Worm (Caenorhabditis elegans) whole organism, mixed stage, embryonic: ENCODE data around the gene K06H7.7.

Experiments used
- bed-3 ChIP-seq: fragments of 200-800 bp; sonication (Bioruptor generic); optimal IDR thresholded peaks from 3 replicates; lab custom pipeline; 2018; ENCODE audit warnings: mild to moderate bottlenecking, missing genetic modification characterization, moderate library complexity, missing compliant biosample characterization
- ces-1 ChIP-seq: fragments of 150-350 bp; optimal IDR thresholded peaks from 2 replicates; lab custom pipeline; 2014; ENCODE audit warnings: missing biosample characterization, missing genetic modification reagents, missing genetic modification characterization
- lin-13 ChIP-seq: fragments of 150-350 bp; optimal IDR thresholded peaks from 2 replicates; lab custom pipeline; 2014; ENCODE audit warnings: missing biosample characterization, missing genetic modification characterization
- nhr-12 ChIP-seq: fragments of 150-350 bp; optimal IDR thresholded peaks from 2 replicates; lab custom pipeline; 2014; ENCODE audit warnings: missing biosample characterization, missing genetic modification characterization
- nhr-76 ChIP-seq: sonication (generic microtip); optimal IDR thresholded peaks from 2 replicates; lab custom pipeline; 2017; ENCODE audit warnings: missing biosample characterization, missing genetic modification characterization
- pha-4 ChIP-seq: fragments of 150-350 bp; optimal IDR thresholded peaks from 2 replicates; lab custom pipeline; 2018; ENCODE audit warnings: missing biosample characterization, missing genetic modification reagents, missing genetic modification characterization
- snpc-4 ChIP-seq: fragments of 150-350 bp; optimal IDR thresholded peaks from 2 replicates; lab custom pipeline; 2014; ENCODE audit warnings: missing biosample characterization, missing genetic modification characterization
- unc-39 ChIP-seq: fragments of 150-350 bp; optimal IDR thresholded peaks from 2 replicates; lab custom pipeline; 2014; ENCODE audit warnings: missing biosample characterization, missing genetic modification characterization
- unc-62 ChIP-seq: fragments of 150-350 bp; optimal IDR thresholded peaks from 2 replicates; lab custom pipeline; 2014; ENCODE audit warnings: missing biosample characterization, missing genetic modification reagents, missing genetic modification characterization

- TF ChIP-seq ces-1 (GFP tag; lab: Kevin White, UChicago) (no peak), nhr-12 (no peak), snpc-4 (no peak), lin-13 (no peak), bed-3 (GFP tag; lab: Kevin White, UChicago) (no peak), unc-62 (no peak), unc-39 (no peak), pha-4 (tag; lab: Kevin White, UChicago) (no peak), nhr-76 (tag; lab: Kevin White, UChicago) (no peak)
Observed at ce11 chrIII:8108490-8108889, 23.2 kb upstream of the K06H7.7 start, which contains the start of gene C14B9.3.
